Worm (Caenorhabditis elegans) whole organism, midembryonic: ENCODE measurements around the gene K09E9.7.

ENCODE experiments used
- T22C8.4 ChIP-seq: fragments of 200-800 bp; sonication (Bioruptor generic); IDR thresholded peaks from 2 replicates; pipeline ENCODE4 v1.3.6; 2022; ENCODE audit warnings: missing genetic modification characterization, missing compliant biosample characterization
- cog-1 ChIP-seq: sonication (generic microtip); optimal IDR thresholded peaks from 2 replicates; lab custom pipeline; 2016; ENCODE audit warnings: missing genetic modification characterization, missing compliant biosample characterization
- flt-1 ChIP-seq: fragments of 200-800 bp; sonication (Bioruptor generic); IDR thresholded peaks from 2 replicates; pipeline ENCODE4 v1.3.6; 2022; ENCODE audit warnings: missing genetic modification characterization, missing compliant biosample characterization
- klf-2 ChIP-seq: fragments of 200-800 bp; sonication (Bioruptor generic); conservative IDR thresholded peaks from 2 replicates; pipeline ENCODE4 v1.3.6; 2022; ENCODE audit warnings: missing genetic modification reagents, missing genetic modification characterization, missing compliant biosample characterization
- med-1 ChIP-seq: sonication (generic microtip); optimal IDR thresholded peaks from 2 replicates; lab custom pipeline; 2017; ENCODE audit warnings: missing genetic modification characterization, mild to moderate bottlenecking, missing compliant biosample characterization, antibody characterized with exemption, missing genetic modification reagents; ENCODE audit not compliant: insufficient read depth
- ref-1 ChIP-seq: fragments of 200-800 bp; sonication (Bioruptor generic); conservative IDR thresholded peaks from 2 replicates; pipeline ENCODE4 v1.3.6; 2022; ENCODE audit warnings: missing genetic modification reagents, missing genetic modification characterization, missing compliant biosample characterization
- tab-1 ChIP-seq: fragments of 200-800 bp; sonication (Bioruptor generic); IDR thresholded peaks from 2 replicates; pipeline ENCODE4 v1.3.6; 2022; ENCODE audit warnings: missing genetic modification characterization, missing compliant biosample characterization
- ztf-23 ChIP-seq: fragments of 200-800 bp; sonication (Bioruptor generic); IDR thresholded peaks from 2 replicates; pipeline ENCODE4 v1.3.6; 2022; ENCODE audit warnings: missing genetic modification reagents, missing genetic modification characterization, missing compliant biosample characterization
- ztf-29 ChIP-seq: fragments of 200-800 bp; sonication (Bioruptor generic); IDR thresholded peaks from 2 replicates; pipeline ENCODE4 v1.3.6; 2022; ENCODE audit warnings: missing genetic modification reagents, missing genetic modification characterization, missing compliant biosample characterization

Gene K09E9.7

DNA sequence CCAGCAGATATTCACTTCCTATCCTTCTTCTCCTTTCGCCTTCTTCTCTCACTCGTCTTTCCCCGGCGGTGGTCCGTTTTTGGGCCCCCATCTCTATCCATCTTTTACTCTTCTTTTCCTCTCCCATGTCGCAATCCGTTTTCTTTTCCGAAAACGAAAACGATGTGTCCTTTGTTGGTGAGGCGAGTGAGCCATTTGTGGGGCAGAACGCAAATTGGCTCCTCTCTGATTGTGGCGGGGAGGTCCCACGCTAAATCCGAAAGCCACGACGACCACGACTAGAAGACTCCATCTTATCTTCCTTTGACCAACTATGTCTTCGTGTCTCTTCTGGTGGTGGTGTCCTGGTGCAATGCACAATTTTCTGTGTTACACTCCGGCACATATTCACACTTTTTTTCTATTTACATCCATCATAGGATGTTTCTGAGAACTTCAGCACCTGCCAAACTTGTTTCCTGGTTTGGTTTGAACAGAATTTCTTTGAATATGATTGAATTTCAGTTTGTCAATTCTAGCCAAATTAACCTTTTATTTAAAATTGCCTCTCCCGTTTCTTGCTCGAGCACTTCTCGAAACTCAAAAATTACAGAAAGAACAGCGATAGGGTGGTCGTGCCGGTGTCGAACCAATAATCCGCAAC, 25.6 kb downstream of the K09E9.7 start, which contains the start of gene pcdr-1:
TSS of gene pcdr-1 (plus strand) at position 593 of the 643 bp plus-strand sequence.
- no peak for TF ChIP-seq med-1 (GFP tag; lab: Kevin White, UChicago)
- no peak for TF ChIP-seq ref-1
- TF ChIP-seq T22C8.4 = no peak
- no peak for TF ChIP-seq flt-1 (GFP tag; lab: Robert Waterston, UW)
- TF ChIP-seq ztf-23 (GFP tag; lab: Robert Waterston, UW) = no peak
- no peak for TF ChIP-seq tab-1
- no peak for TF ChIP-seq ztf-29 (GFP tag; lab: Robert Waterston, UW)
- TF ChIP-seq klf-2 = no peak
- no peak for TF ChIP-seq cog-1 (tag; lab: Kevin White, UChicago)

DNA sequence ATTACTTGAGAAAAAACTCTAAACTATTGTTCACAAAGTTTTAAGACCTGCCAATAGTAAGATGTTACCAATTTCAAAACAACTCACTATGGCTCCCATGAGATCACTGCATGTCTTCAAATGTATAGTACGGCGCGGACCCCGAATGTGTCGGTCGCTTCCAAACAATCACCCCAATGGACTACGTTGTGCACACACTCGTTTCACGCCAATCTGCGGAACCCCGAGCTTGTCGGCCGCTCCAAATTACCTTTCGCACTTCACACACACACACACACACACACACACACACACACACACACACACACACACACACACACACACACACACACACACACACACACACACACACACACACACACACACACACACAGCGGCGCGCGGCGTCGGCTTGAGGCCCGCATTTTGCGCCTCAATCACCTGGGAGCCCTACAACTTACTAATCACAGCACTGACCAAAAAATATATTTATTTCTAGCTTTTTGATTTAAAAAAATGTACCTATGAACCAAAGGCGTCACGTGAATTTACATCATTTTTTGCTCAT, 27.4 kb downstream of the K09E9.7 start:
- TF ChIP-seq ztf-29 (GFP tag; lab: Robert Waterston, UW) (no peak), ztf-23 (GFP tag; lab: Robert Waterston, UW) (peak; percentile 61; the same call in 1 of the 2 replicates), flt-1 (GFP tag; lab: Robert Waterston, UW) (no peak), T22C8.4 (no peak), ref-1 (no peak)

DNA sequence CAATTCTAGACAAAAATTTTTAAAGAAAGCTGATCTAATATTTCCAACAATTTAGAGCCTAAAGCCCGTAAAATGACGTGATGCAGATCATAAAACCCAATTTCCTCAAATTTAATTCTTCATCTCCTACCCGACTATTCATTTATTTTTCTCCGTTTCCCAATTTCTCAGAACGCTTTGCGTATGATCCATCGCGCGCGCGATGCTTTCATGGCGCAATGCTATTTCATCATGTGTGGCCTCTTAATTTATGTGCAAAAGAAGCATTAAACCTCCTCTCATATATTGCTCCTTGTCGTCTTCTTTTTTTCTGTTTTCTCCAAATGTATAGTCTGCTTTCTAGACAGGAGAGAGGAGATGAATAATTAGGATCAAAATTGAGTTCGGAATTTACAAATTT, 28.0 kb downstream of the K09E9.7 start:
- TF ChIP-seq ztf-29 (GFP tag; lab: Robert Waterston, UW) (no peak), flt-1 (GFP tag; lab: Robert Waterston, UW) (no peak), cog-1 (tag; lab: Kevin White, UChicago) (no peak), tab-1 (no peak), ztf-23 (GFP tag; lab: Robert Waterston, UW) (no peak), klf-2 (no peak), med-1 (GFP tag; lab: Kevin White, UChicago) (no peak), T22C8.4 (no peak), ref-1 (no peak)

DNA sequence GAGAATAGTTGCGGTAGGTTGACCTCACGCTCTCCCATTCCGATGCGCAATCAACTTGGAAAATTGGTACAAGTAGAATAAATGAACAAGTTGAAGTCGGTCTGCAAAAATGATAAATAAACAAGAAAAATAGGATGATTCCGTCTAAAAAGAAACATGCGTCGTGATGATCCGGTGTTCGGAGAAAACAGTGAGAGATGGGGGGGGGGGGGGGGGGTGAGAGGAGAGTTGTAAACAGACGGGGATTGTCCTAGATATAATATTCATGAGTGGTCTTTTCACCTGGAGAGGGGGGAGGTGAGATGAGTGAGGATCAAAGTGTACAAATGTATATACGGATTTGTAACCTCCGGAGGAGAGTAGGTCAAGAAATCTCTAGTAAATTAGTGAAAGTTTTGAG, 34.9 kb downstream of the K09E9.7 start, which contains the start of gene F59D12.2:
TSS of gene F59D12.2 (minus strand) at position 101 of the 400 bp plus-strand sequence.
- no peak for TF ChIP-seq ref-1
- TF ChIP-seq klf-2 = no peak
- no peak for TF ChIP-seq ztf-29 (GFP tag; lab: Robert Waterston, UW)
- TF ChIP-seq T22C8.4 = no peak
- no peak for TF ChIP-seq flt-1 (GFP tag; lab: Robert Waterston, UW)
- TF ChIP-seq tab-1 = no peak
- TF ChIP-seq ztf-23 (GFP tag; lab: Robert Waterston, UW) = no peak
- no peak for TF ChIP-seq cog-1 (tag; lab: Kevin White, UChicago)
- TF ChIP-seq med-1 (GFP tag; lab: Kevin White, UChicago) = no peak

DNA sequence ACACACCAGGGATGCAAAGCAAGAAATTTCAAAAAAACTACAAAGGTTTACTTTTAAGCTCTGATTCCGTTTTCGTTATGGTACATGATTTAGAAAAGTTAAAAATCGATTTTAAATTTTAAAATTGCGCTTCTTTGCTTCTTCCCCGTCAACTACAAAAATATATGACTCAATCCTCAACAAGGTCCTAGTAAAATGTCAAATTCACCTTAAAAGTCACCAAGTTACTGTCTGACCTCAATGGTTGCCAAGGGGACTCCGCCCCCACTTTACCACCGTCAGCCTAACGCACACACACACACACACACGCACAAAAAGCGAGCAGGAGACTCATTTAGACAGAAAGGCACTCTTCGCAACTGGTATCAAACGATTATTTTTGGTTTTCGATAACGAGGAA, 40.7 kb downstream of the K09E9.7 start, which contains the start of gene gpn-1:
TSS of gene gpn-1 (plus strand) at position 301 of the 400 bp plus-strand sequence.
- no peak for TF ChIP-seq tab-1
- no peak for TF ChIP-seq cog-1 (tag; lab: Kevin White, UChicago)
- TF ChIP-seq med-1 (GFP tag; lab: Kevin White, UChicago) = no peak
- no peak for TF ChIP-seq T22C8.4
- TF ChIP-seq flt-1 (GFP tag; lab: Robert Waterston, UW) = no peak
- TF ChIP-seq ztf-23 (GFP tag; lab: Robert Waterston, UW) = no peak
- no peak for TF ChIP-seq ref-1
- TF ChIP-seq ztf-29 (GFP tag; lab: Robert Waterston, UW) = no peak
- no peak for TF ChIP-seq klf-2

DNA sequence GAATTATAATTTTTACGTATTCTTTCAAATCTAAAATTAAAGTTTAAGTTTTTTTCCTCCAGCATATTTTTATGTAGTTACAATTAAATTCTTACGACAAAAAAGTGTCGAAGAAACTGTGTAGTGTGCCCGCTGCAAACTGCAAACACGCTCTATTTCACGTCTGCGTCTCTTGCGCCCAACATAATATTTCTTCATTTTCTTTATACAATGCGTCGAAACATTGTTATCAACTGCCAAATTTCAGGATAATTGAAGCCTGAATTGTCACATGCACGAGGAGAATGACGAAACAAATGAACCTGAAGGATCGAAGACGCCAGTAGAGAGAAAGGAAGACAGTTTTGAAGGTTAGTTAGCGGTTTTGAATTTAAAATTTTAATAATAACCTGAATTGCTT, 48.5 kb downstream of the K09E9.7 start, which contains the start of gene C03H12.1:
TSS of gene C03H12.1 (plus strand) at position 206 of the 400 bp plus-strand sequence.
- no peak for TF ChIP-seq T22C8.4
- no peak for TF ChIP-seq tab-1
- TF ChIP-seq klf-2 = no peak
- TF ChIP-seq flt-1 (GFP tag; lab: Robert Waterston, UW) = no peak
- no peak for TF ChIP-seq ref-1
- no peak for TF ChIP-seq med-1 (GFP tag; lab: Kevin White, UChicago)
- no peak for TF ChIP-seq cog-1 (tag; lab: Kevin White, UChicago)
- TF ChIP-seq ztf-23 (GFP tag; lab: Robert Waterston, UW) = no peak
